Worm (Caenorhabditis elegans) whole organism, L1 larva: ENCODE results near the gene pcp-3.
A peak's percentile ranks its signal among the peaks of the same experiment; 100 is the strongest.

Experiments used
- C16A3.4 ChIP-seq: fragments of 150-350 bp; optimal IDR thresholded peaks from 2 replicates; lab custom pipeline; 2014; ENCODE audit warnings: missing biosample characterization, missing genetic modification characterization
- C34B4.2 ChIP-seq: sonication (generic microtip); optimal IDR thresholded peaks from 2 replicates; lab custom pipeline; 2017; ENCODE audit warnings: mild to moderate bottlenecking, missing genetic modification characterization, missing compliant biosample characterization
- aly-2 ChIP-seq: fragments of 150-350 bp; optimal IDR thresholded peaks from 2 replicates; lab custom pipeline; 2014; ENCODE audit warnings: missing biosample characterization, missing genetic modification characterization
- ama-1 ChIP-seq: fragments of 150-350 bp; optimal IDR thresholded peaks from 2 replicates; lab custom pipeline; 2014
- blmp-1 ChIP-seq: fragments of 150-350 bp; optimal IDR thresholded peaks from 2 replicates; lab custom pipeline; 2014; ENCODE audit warnings: missing biosample characterization, missing genetic modification characterization
- ceh-63 ChIP-seq: fragments of 200-800 bp; sonication (Bioruptor generic); optimal IDR thresholded peaks from 2 replicates; lab custom pipeline; 2018; ENCODE audit warnings: mild to moderate bottlenecking, missing genetic modification characterization, missing compliant biosample characterization
- ceh-8 ChIP-seq: fragments of 200-800 bp; sonication (Bioruptor generic); optimal IDR thresholded peaks from 2 replicates; lab custom pipeline; 2018; ENCODE audit warnings: mild to moderate bottlenecking, missing genetic modification characterization, moderate library complexity, missing compliant biosample characterization
- ceh-88 ChIP-seq: fragments of 200-800 bp; sonication (Bioruptor generic); IDR thresholded peaks from 2 replicates; pipeline ENCODE4 v1.3.6; 2022; ENCODE audit warnings: missing genetic modification characterization, missing compliant biosample characterization
- ceh-90 ChIP-seq: sonication (generic microtip); optimal IDR thresholded peaks from 2 replicates; lab custom pipeline; 2016; ENCODE audit warnings: missing genetic modification characterization, missing compliant biosample characterization
- ces-1 ChIP-seq: fragments of 150-350 bp; optimal IDR thresholded peaks from 2 replicates; lab custom pipeline; 2014; ENCODE audit warnings: missing biosample characterization, missing genetic modification reagents, missing genetic modification characterization
- efl-1 ChIP-seq, 4 experiments: fragments of 150-350 bp; optimal IDR thresholded peaks in 3 of 4; peaks in 1 of 4; 1 replicate in 1 of 4; 2 replicates in 3 of 4; lab custom pipeline; 2014; ENCODE audit warnings: missing biosample characterization in 2 of 4, missing genetic modification characterization in 2 of 4, missing genetic modification reagents in 2 of 4
- elt-2 ChIP-seq: sonication (generic microtip); optimal IDR thresholded peaks from 2 replicates; lab custom pipeline; 2016; ENCODE audit warnings: missing genetic modification characterization, mild to moderate bottlenecking, inconsistent platforms, missing compliant biosample characterization, missing genetic modification reagents
- ets-5 ChIP-seq: fragments of 200-800 bp; sonication (Bioruptor generic); IDR thresholded peaks from 2 replicates; pipeline ENCODE4 v1.3.6; 2022; ENCODE audit warnings: missing genetic modification characterization, missing compliant biosample characterization
- fkh-4 ChIP-seq: sonication (generic microtip); optimal IDR thresholded peaks from 2 replicates; lab custom pipeline; 2016; ENCODE audit warnings: missing compliant biosample characterization, missing genetic modification characterization, borderline replicate concordance
- fkh-8 ChIP-seq: sonication (generic microtip); optimal IDR thresholded peaks from 2 replicates; lab custom pipeline; 2016; ENCODE audit warnings: mild to moderate bottlenecking, missing genetic modification characterization, missing compliant biosample characterization
- hlh-17 ChIP-seq: fragments of 200-800 bp; sonication (Bioruptor generic); optimal IDR thresholded peaks from 2 replicates; lab custom pipeline; 2018; ENCODE audit warnings: missing genetic modification characterization, mild to moderate bottlenecking, missing compliant biosample characterization, moderate library complexity, borderline replicate concordance
- hlh-4 ChIP-seq: sonication (generic microtip); optimal IDR thresholded peaks from 2 replicates; lab custom pipeline; 2016; ENCODE audit warnings: mild to moderate bottlenecking, missing genetic modification characterization, missing compliant biosample characterization
- hpl-2 ChIP-seq: fragments of 150-350 bp; optimal IDR thresholded peaks from 2 replicates; lab custom pipeline; 2014; ENCODE audit warnings: missing biosample characterization, missing genetic modification reagents, missing genetic modification characterization
- isw-1 ChIP-seq: fragments of 200-800 bp; sonication (Bioruptor generic); IDR thresholded peaks from 2 replicates; pipeline ENCODE4 v1.3.6; 2022; ENCODE audit warnings: missing genetic modification characterization, missing compliant biosample characterization
- lin-13 ChIP-seq: fragments of 150-350 bp; optimal IDR thresholded peaks from 2 replicates; lab custom pipeline; 2014; ENCODE audit warnings: missing biosample characterization, missing genetic modification reagents, missing genetic modification characterization
- lin-14 ChIP-seq: fragments of 200-800 bp; sonication (Bioruptor generic); optimal IDR thresholded peaks from 2 replicates; lab custom pipeline; 2018; ENCODE audit warnings: mild to moderate bottlenecking, missing genetic modification characterization, moderate library complexity, missing compliant biosample characterization
- lsy-2 ChIP-seq, 2 experiments: fragments of 150-350 bp; optimal IDR thresholded peaks; 2 replicates each; lab custom pipeline; 2014; ENCODE audit warnings: missing biosample characterization in 2 of 2, missing genetic modification characterization in 2 of 2
- mdl-1 ChIP-seq, 2 experiments: fragments of 150-350 bp; optimal IDR thresholded peaks; 2 replicates each; lab custom pipeline; 2014 to 2017; ENCODE audit warnings: missing biosample characterization in 2 of 2, missing genetic modification characterization in 2 of 2, inconsistent platforms in 1 of 2
- nhr-11 ChIP-seq: fragments of 150-350 bp; optimal IDR thresholded peaks from 2 replicates; lab custom pipeline; 2014; ENCODE audit warnings: missing biosample characterization, missing genetic modification characterization
- nhr-19 ChIP-seq: fragments of 200-800 bp; sonication (Bioruptor generic); conservative IDR thresholded peaks from 2 replicates; pipeline ENCODE4 v1.3.6; 2022; ENCODE audit warnings: missing genetic modification characterization, missing compliant biosample characterization
- nhr-20 ChIP-seq: sonication (generic microtip); optimal IDR thresholded peaks from 2 replicates; lab custom pipeline; 2016; ENCODE audit warnings: mild to moderate bottlenecking, missing genetic modification characterization, missing compliant biosample characterization
- nhr-47 ChIP-seq: sonication (generic microtip); optimal IDR thresholded peaks from 2 replicates; lab custom pipeline; 2016; ENCODE audit warnings: mild to moderate bottlenecking, missing genetic modification characterization, moderate library complexity, missing compliant biosample characterization
- nhr-71 ChIP-seq: sonication (generic microtip); optimal IDR thresholded peaks from 2 replicates; lab custom pipeline; 2016; ENCODE audit warnings: mild to moderate bottlenecking, missing genetic modification characterization, moderate library complexity, missing compliant biosample characterization
- nhr-84 ChIP-seq: sonication (generic microtip); optimal IDR thresholded peaks from 2 replicates; lab custom pipeline; 2017; ENCODE audit warnings: missing biosample characterization, missing genetic modification characterization
- nhr-85 ChIP-seq: sonication (generic microtip); peaks from one replicate; lab custom pipeline; 2016; ENCODE audit warnings: missing genetic modification characterization, inconsistent platforms, missing compliant biosample characterization
- rnt-1 ChIP-seq: sonication (generic microtip); optimal IDR thresholded peaks from 2 replicates; lab custom pipeline; 2016; ENCODE audit warnings: mild to moderate bottlenecking, missing genetic modification characterization, moderate library complexity, missing compliant biosample characterization
- skn-1 ChIP-seq: fragments of 150-350 bp; optimal IDR thresholded peaks from 2 replicates; lab custom pipeline; 2014; ENCODE audit warnings: missing biosample characterization, missing genetic modification characterization
- snpc-4 ChIP-seq: fragments of 150-350 bp; optimal IDR thresholded peaks from 2 replicates; lab custom pipeline; 2014; ENCODE audit warnings: missing biosample characterization, missing genetic modification characterization
- snu-23 ChIP-seq: sonication (generic microtip); optimal IDR thresholded peaks from 2 replicates; lab custom pipeline; 2016; ENCODE audit warnings: missing genetic modification characterization, missing compliant biosample characterization
- sptf-1 ChIP-seq: fragments of 150-350 bp; optimal IDR thresholded peaks from 2 replicates; lab custom pipeline; 2014; ENCODE audit warnings: missing biosample characterization, missing genetic modification characterization
- sup-37 ChIP-seq: fragments of 200-800 bp; sonication (Bioruptor generic); optimal IDR thresholded peaks from 2 replicates; lab custom pipeline; 2018; ENCODE audit warnings: mild to moderate bottlenecking, missing genetic modification characterization, missing compliant biosample characterization
- swsn-7 ChIP-seq: sonication (generic microtip); optimal IDR thresholded peaks from 2 replicates; lab custom pipeline; 2016; ENCODE audit warnings: missing genetic modification characterization, missing compliant biosample characterization
- tbx-2 ChIP-seq: sonication (generic microtip); optimal IDR thresholded peaks from 2 replicates; lab custom pipeline; 2016; ENCODE audit warnings: missing genetic modification characterization, missing compliant biosample characterization
- tlp-1 ChIP-seq: fragments of 150-350 bp; optimal IDR thresholded peaks from 2 replicates; lab custom pipeline; 2014; ENCODE audit warnings: missing biosample characterization, missing genetic modification characterization
- unc-130 ChIP-seq: fragments of 150-350 bp; optimal IDR thresholded peaks from 2 replicates; lab custom pipeline; 2017; ENCODE audit warnings: missing biosample characterization, missing genetic modification characterization, inconsistent platforms
- xbp-1 ChIP-seq: sonication (generic microtip); optimal IDR thresholded peaks from 2 replicates; lab custom pipeline; 2016; ENCODE audit warnings: missing genetic modification characterization, missing compliant biosample characterization

Gene pcp-3

ce11 chrIV:9121545-9121944, 37.3 kb downstream of the pcp-3 start (continued):
- TF ChIP-seq hpl-2 (GFP tag; lab: Kevin White, UChicago) (no peak), nhr-84 (tag; lab: Kevin White, UChicago) (no peak), sup-37 (no peak), C34B4.2 (no peak), tbx-2 (tag; lab: Kevin White, UChicago) (peak; percentile 57), nhr-11 (no peak), lin-13 (GFP tag; lab: Kevin White, UChicago) (peak; percentile 58), ceh-88 (GFP tag; lab: Robert Waterston, UW) (no peak), ceh-8 (no peak), blmp-1 (peak; percentile 75), tlp-1 (tag; lab: Kevin White, UChicago) (no peak), mdl-1 (tag; optimal IDR thresholded peaks at IDR 0.05; lab: Kevin White, UChicago) (peak in 1 of 2 experiments; percentile 74), elt-2 (tag; lab: Kevin White, UChicago) (no peak), rnt-1 (tag; lab: Kevin White, UChicago) (peak; percentile 57), snu-23 (GFP tag; lab: Kevin White, UChicago) (peak; percentile 66), nhr-20 (tag; lab: Kevin White, UChicago) (peak; percentile 64)

DNA sequence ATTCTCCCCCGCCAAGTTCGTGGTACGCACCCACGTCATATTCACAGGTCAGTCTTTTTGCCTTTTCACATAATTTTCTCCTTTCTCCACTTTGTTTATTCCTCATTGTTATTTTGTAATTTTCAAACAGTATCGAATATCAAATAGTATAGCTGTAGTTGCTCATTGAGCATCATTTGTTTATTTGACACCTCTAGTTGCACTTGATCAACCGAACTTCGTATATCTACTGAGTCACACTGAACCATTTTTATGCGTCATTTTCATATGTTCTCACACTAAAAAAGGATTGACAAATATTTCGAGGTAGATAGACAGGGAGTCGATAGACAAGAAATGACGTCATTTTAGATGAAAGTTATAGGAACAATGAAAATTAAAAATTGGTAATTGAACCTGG, 38.6 kb downstream of the pcp-3 start:
- no peak for TF ChIP-seq C16A3.4 (tag; lab: Kevin White, UChicago)
- TF ChIP-seq lsy-2 (tag; optimal IDR thresholded peaks at IDR 0.05; lab: Kevin White, UChicago): no peak
- TF ChIP-seq mdl-1 (tag; optimal IDR thresholded peaks at IDR 0.05; lab: Kevin White, UChicago): no peak
- no peak for TF ChIP-seq ceh-90 (tag; lab: Kevin White, UChicago)
- no peak for TF ChIP-seq skn-1 (tag; lab: Kevin White, UChicago)
- TF ChIP-seq fkh-8 (tag; lab: Kevin White, UChicago): no peak
- no peak for TF ChIP-seq lin-14
- TF ChIP-seq nhr-47 (tag; lab: Kevin White, UChicago): no peak
- TF ChIP-seq fkh-4: no peak
- TF ChIP-seq elt-2 (tag; lab: Kevin White, UChicago): no peak
- TF ChIP-seq nhr-19 (GFP tag; lab: Robert Waterston, UW): no peak
- TF ChIP-seq ceh-63: no peak
- no peak for TF ChIP-seq ets-5 (GFP tag; lab: Robert Waterston, UW)
- no peak for TF ChIP-seq rnt-1 (tag; lab: Kevin White, UChicago)
- TF ChIP-seq sptf-1: no peak
- no peak for TF ChIP-seq lin-13 (GFP tag; lab: Kevin White, UChicago)

DNA sequence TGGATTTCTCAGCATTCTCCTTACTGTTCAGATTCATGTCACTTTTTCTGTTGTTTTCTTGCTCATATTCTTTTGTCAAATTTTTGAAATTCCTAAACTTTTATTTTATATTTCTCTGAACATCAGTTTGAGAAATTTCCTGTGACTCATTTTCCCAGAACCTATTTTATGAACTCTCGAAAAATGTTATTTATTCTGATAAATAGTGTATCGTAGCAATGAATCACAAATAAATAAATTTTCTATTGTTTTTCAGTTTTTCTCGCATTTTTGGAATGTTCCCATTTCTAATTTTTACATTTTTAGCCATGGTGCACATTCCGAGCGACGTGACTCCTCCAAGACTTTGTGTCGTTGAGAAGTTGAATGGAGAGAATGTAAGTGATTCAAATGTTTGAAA, 40.0 kb downstream of the pcp-3 start, which contains the start of gene nrfl-1:
nrfl-1 (plus strand) TSS at position 301 of the 400 bp plus-strand sequence.
- no peak for TF ChIP-seq hlh-4 (tag; lab: Kevin White, UChicago)
- TF ChIP-seq lin-14: no peak
- no peak for TF ChIP-seq hlh-17 (GFP tag; lab: Kevin White, UChicago)
- no peak for TF ChIP-seq snpc-4 (tag; lab: Kevin White, UChicago)
- TF ChIP-seq xbp-1 (tag; lab: Kevin White, UChicago): no peak

DNA sequence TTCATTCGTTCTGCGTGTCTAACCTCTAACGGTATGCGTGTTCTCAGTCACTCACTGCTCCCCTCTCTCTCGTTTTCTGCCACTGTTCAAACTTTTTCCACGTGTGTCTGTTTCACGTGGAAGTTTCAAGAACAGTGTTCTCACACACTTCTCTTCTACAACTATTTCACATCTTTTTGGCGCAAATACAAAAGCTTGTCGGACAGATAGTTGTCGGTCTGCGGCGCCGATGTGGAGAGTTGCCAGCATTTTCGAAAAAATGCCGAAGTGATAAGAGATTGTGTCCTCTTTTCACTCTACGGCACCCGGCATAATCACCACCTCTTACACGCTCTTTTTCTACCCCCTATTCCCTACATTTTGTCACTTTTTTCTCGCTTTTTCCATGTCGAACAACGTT, 40.5 kb downstream of the pcp-3 start:
- no peak for TF ChIP-seq sptf-1
- TF ChIP-seq efl-1 (optimal IDR thresholded peaks at IDR 0.05; lab: Kevin White, UChicago): no peak
- peak in 1 of 2 experiments; percentile 42 for TF ChIP-seq efl-1 (GFP tag; optimal IDR thresholded peaks at IDR 0.05 in 1 of 2; lab: Kevin White, UChicago)
- TF ChIP-seq elt-2 (tag; lab: Kevin White, UChicago): peak; percentile 41

ce11 chrIV:9117700-9118099, 41.1 kb downstream of the pcp-3 start:
- TF ChIP-seq nhr-19 (GFP tag; lab: Robert Waterston, UW) (no peak), lin-14 (no peak), ets-5 (GFP tag; lab: Robert Waterston, UW) (no peak), aly-2 (tag; lab: Kevin White, UChicago) (no peak), snpc-4 (tag; lab: Kevin White, UChicago) (no peak), ces-1 (GFP tag; lab: Kevin White, UChicago) (no peak), ama-1 (lab: Kevin White, UChicago) (no peak), unc-130 (tag; lab: Kevin White, UChicago) (no peak), isw-1 (GFP tag; lab: Robert Waterston, UW) (no peak), efl-1 (optimal IDR thresholded peaks at IDR 0.05; lab: Kevin White, UChicago) (no peak), efl-1 (GFP tag; optimal IDR thresholded peaks at IDR 0.05 in 1 of 2; lab: Kevin White, UChicago) (no peak), nhr-85 (tag; lab: Kevin White, UChicago) (no peak), nhr-71 (tag; lab: Kevin White, UChicago) (no peak), swsn-7 (no peak), skn-1 (tag; lab: Kevin White, UChicago) (no peak), blmp-1 (no peak), ceh-90 (tag; lab: Kevin White, UChicago) (no peak)
